Worm (Caenorhabditis elegans): Measurements from ENCODE around the gene F53G2.1.
A peak's percentile ranks its signal among the peaks of the same experiment; 100 is the strongest.

F53G2.1 gene

DNA sequence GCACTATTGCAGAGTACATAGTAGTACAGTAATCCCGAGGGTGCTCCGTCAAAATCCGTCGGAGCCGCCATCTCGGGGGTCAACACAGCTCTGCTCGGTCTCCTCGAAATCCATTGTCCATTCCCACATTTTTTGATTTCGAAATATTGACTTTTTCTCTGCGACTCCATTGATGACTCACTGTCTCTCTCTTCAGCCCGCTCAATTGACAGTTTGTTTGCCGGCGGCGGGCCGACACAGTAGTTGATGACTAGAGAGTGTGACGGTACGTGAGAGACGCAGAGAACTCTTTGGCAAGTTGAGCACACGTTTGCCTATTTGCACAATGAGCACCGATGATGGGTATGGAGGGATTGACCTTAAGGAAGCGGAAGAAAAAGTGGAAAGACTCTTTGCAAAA lies 33.7 kb upstream of the F53G2.1 start:
- no peak for TF ChIP-seq pqm-1 (tag; optimal IDR thresholded peaks at IDR 0.05)
- no peak for TF ChIP-seq ref-2 (tag; optimal IDR thresholded peaks at IDR 0.05)
- TF ChIP-seq pat-9 (tag; optimal IDR thresholded peaks at IDR 0.05): no peak
- no peak for TF ChIP-seq ahr-1 (tag; optimal IDR thresholded peaks at IDR 0.05)
- TF ChIP-seq nfya-1 (tag; optimal IDR thresholded peaks at IDR 0.05): no peak
- TF ChIP-seq ets-4 (tag; optimal IDR thresholded peaks at IDR 0.05): peak; percentile 40
- peak; percentile 67 for TF ChIP-seq tbx-2 (tag; optimal IDR thresholded peaks at IDR 0.05)
- no peak for TF ChIP-seq npax-4 (tag; optimal IDR thresholded peaks at IDR 0.05)
- peak; percentile 62 for TF ChIP-seq ceh-34 (tag; optimal IDR thresholded peaks at IDR 0.05)
- no peak for TF ChIP-seq unc-3 (GFP tag; conservative IDR thresholded peaks at IDR 0.05)
- TF ChIP-seq unc-3 (tag; optimal IDR thresholded peaks at IDR 0.05): no peak
- TF ChIP-seq ceh-9 (tag; optimal IDR thresholded peaks at IDR 0.05): no peak
- no peak for TF ChIP-seq F13H6.1 (tag; optimal IDR thresholded peaks at IDR 0.05)
- TF ChIP-seq unc-86 (tag; optimal IDR thresholded peaks at IDR 0.05): no peak
- no peak for TF ChIP-seq unc-42 (tag; optimal IDR thresholded peaks at IDR 0.05)
- TF ChIP-seq T23F11.4 (GFP tag; optimal IDR thresholded peaks at IDR 0.05): no peak
- peak; percentile 53 for TF ChIP-seq ceh-2 (tag; optimal IDR thresholded peaks at IDR 0.05)
- TF ChIP-seq pax-1 (tag; optimal IDR thresholded peaks at IDR 0.05): peak; percentile 71
- TF ChIP-seq fkh-10 (GFP tag; optimal IDR thresholded peaks at IDR 0.05): no peak
- TF ChIP-seq lin-11 (tag; optimal IDR thresholded peaks at IDR 0.05): no peak
- TF ChIP-seq elt-4 (tag; optimal IDR thresholded peaks at IDR 0.05): no peak
- TF ChIP-seq ceh-31 (tag; optimal IDR thresholded peaks at IDR 0.05): no peak
- TF ChIP-seq ztf-16 (tag; optimal IDR thresholded peaks at IDR 0.05): no peak
- peak; percentile 45 for TF ChIP-seq ceh-18 (tag; optimal IDR thresholded peaks at IDR 0.05)
- TF ChIP-seq sdc-2 (tag; optimal IDR thresholded peaks at IDR 0.05): no peak
- no peak for TF ChIP-seq hlh-30 (tag; optimal IDR thresholded peaks at IDR 0.05; ENCODE audit: insufficient read depth)
- no peak for TF ChIP-seq ceh-14 (tag; optimal IDR thresholded peaks at IDR 0.05)
- no peak for TF ChIP-seq hlh-15 (tag; optimal IDR thresholded peaks at IDR 0.05)
- no peak for TF ChIP-seq rnt-1 (tag; optimal IDR thresholded peaks at IDR 0.05)
- TF ChIP-seq tbx-7 (tag; optimal IDR thresholded peaks at IDR 0.05): no peak
- TF ChIP-seq ceh-48 (tag; optimal IDR thresholded peaks at IDR 0.05): no peak
- TF ChIP-seq pha-2 (tag; optimal IDR thresholded peaks at IDR 0.05): peak; percentile 75

DNA sequence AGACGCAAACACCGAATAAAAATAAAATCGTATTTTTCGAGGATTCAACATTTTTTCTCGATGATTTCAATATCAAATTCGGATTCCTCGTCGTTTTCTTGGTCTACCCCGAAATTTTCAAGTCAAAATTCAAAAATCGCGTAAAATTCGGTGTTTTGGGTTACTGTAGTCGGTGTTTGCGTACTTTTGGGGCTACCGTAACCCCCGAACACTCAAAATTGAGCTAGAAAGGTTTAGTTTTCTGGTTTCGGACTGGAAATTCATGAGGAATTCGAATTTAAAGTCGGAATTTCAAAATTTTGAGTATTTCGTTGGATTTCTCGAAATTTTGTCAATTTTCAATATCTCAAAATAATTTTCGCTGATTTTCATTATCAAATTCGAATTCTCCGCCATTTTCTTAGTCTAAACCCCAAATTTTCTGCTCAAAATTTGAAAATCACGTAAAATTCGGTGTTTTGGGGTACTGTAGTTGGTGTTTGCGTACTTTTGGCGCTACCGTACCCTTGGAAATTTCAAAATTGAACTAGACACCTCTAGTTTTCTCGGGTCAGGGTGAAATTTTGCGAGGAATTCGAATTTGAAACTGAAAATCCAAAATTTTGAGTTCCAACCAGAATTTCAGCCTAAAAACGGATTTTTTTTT lies 32.4 kb upstream of the F53G2.1 start:
- TF ChIP-seq hlh-6 (tag; optimal IDR thresholded peaks at IDR 0.05) (no peak), ceh-19 (GFP tag; optimal IDR thresholded peaks at IDR 0.05) (no peak), C08G9.2 (tag; optimal IDR thresholded peaks at IDR 0.05) (no peak), ceh-22 (tag; optimal IDR thresholded peaks at IDR 0.05) (no peak), Y22D7AL.16 (tag; optimal IDR thresholded peaks at IDR 0.05) (no peak), dve-1 (tag; optimal IDR thresholded peaks at IDR 0.05) (no peak), hlh-15 (tag; optimal IDR thresholded peaks at IDR 0.05) (no peak), lim-6 (tag; optimal IDR thresholded peaks at IDR 0.05) (no peak), ceh-48 (tag; optimal IDR thresholded peaks at IDR 0.05) (no peak)

DNA sequence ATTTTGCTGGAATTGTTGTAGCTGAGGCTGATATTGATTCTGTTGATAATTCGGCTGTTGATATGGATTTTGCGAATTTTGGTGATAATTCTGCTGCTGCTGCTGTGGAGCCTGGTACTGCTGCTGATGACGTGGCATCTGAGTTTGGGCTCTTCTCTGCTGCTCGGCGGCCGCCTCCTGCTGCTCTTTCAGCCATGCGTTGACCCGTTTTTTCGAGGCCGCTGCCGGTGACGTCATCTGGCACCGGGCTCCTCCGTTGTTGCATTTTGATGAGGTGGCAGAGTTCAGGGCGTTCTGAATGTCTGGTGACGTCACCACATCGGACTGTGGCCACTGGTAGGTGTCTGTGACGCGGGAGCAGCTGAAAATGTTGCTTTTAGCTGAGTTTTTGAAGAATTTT lies 31.5 kb upstream of the F53G2.1 start:
- TF ChIP-seq ceh-18 (tag; optimal IDR thresholded peaks at IDR 0.05): no peak
- no peak for TF ChIP-seq pha-2 (tag; optimal IDR thresholded peaks at IDR 0.05)
- no peak for TF ChIP-seq tbx-7 (tag; optimal IDR thresholded peaks at IDR 0.05)
- no peak for TF ChIP-seq elt-4 (tag; optimal IDR thresholded peaks at IDR 0.05)
- no peak for TF ChIP-seq C38D4.7 (GFP tag; optimal IDR thresholded peaks at IDR 0.05)
- no peak for TF ChIP-seq hlh-8 (tag; optimal IDR thresholded peaks at IDR 0.05)
- no peak for TF ChIP-seq ahr-1 (tag; optimal IDR thresholded peaks at IDR 0.05)
- no peak for TF ChIP-seq Y22D7AL.16 (tag; optimal IDR thresholded peaks at IDR 0.05)
- TF ChIP-seq syd-9 (tag; optimal IDR thresholded peaks at IDR 0.05): no peak
- no peak for TF ChIP-seq madf-2 (tag; optimal IDR thresholded peaks at IDR 0.05)
- TF ChIP-seq pat-9 (tag; optimal IDR thresholded peaks at IDR 0.05): no peak
- TF ChIP-seq ceh-2 (tag; optimal IDR thresholded peaks at IDR 0.05): no peak
- no peak for TF ChIP-seq pqm-1 (tag; optimal IDR thresholded peaks at IDR 0.05)

Data from whole organism, late embryonic.